Fruit fly (Drosophila melanogaster): ENCODE measurements around the gene mat.

Gene mat

DNA sequence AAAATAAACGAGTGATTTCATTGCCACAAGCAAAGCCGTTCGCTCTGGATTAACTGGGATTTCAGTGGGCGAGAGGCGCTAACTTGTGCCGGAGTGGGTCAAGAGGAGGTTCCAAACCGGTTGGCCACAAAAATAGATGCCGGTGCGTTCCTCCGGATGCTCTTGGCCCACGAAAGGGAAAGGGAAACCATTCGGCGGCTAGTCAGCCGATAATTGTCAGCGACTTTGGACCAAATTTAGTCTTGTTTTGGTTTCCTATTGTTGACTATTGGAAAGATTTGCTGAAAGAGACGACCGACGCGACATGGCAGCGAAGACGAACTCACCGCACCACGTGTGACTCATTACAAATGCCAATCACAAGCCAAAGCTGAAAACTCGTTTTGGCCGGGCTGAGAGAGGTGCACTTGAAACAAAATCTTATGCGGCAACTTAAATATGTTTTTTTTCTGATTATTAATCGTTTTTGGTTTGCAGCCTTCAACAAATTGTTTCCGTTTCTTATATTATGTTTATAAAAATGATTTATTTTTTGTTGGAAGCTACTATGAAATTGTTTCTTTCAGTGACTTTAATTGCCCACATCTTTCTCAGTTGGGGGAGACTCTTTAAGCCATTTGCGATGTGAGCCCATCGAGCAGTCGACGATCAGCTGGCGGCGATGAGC is 7.3 kb upstream of the mat start, which contains the start of gene CG34056:
Gene CG34056 (plus strand): TSS at position 638 of the 667 bp plus-strand sequence.
- TF ChIP-seq bab1 (GFP tag; optimal IDR thresholded peaks at IDR 0.05) (peak; percentile 71), CG11617 (GFP tag; optimal IDR thresholded peaks at IDR 0.05) (no peak), CG1620 (GFP tag; optimal IDR thresholded peaks at IDR 0.05) (no peak), CG7045 (GFP tag; optimal IDR thresholded peaks at IDR 0.05) (peak; percentile 90), Crg-1 (GFP tag; optimal IDR thresholded peaks at IDR 0.05) (no peak), Mnt (GFP tag; optimal IDR thresholded peaks at IDR 0.05) (no peak), CG14711 (tag; optimal IDR thresholded peaks at IDR 0.05) (peak; percentile 80), CG5204 (GFP tag; optimal IDR thresholded peaks at IDR 0.05) (peak; percentile 69), cnc (optimal IDR thresholded peaks at IDR 0.05) (no peak), Clk (GFP tag; optimal IDR thresholded peaks at IDR 0.05) (peak; percentile 64), tj (GFP tag; optimal IDR thresholded peaks at IDR 0.05) (peak; percentile 4), CG33017 (tag; optimal IDR thresholded peaks at IDR 0.05) (peak; percentile 88), CG7101 (tag; optimal IDR thresholded peaks at IDR 0.05) (peak; percentile 79), CG12768 (GFP tag; optimal IDR thresholded peaks at IDR 0.05) (peak; percentile 90), Hr96 (GFP tag; optimal IDR thresholded peaks at IDR 0.05) (peak; percentile 63), kay (GFP tag; ENCODE audit: borderline replicate concordance) (peak; percentile 97), ovo (GFP tag; optimal IDR thresholded peaks at IDR 0.05) (no peak), toe (GFP tag; optimal IDR thresholded peaks at IDR 0.05) (peak; percentile 81), cic (GFP tag; optimal IDR thresholded peaks at IDR 0.05) (no peak), pad (GFP tag; optimal IDR thresholded peaks at IDR 0.05) (peak; percentile 34)

DNA sequence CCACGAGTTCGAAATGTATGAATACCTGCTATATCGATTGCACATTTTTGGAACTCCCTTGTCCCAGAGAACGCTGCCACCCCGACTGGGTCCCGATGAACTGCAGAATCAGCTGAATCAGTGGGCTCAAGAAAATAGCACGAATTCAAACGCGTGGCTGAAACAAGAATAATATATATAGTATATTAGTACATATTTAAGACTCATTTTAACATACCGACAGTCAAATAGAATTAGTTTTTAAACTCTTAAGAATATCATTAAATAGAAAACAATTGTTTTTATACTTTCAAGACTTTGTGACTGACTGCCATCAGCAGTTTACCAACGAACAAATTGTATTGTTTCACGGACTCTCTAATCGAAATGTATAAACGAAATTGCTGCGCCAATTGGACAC is 5.6 kb upstream of the mat start, which contains the start of gene CG34057:
Gene CG34057 (plus strand): TSS at position 301 of the 400 bp plus-strand sequence.
- no peak for TF ChIP-seq kay (GFP tag; ENCODE audit: borderline replicate concordance)
- no peak for TF ChIP-seq bab1 (GFP tag; optimal IDR thresholded peaks at IDR 0.05)
- no peak for TF ChIP-seq ovo (GFP tag; optimal IDR thresholded peaks at IDR 0.05)
- no peak for TF ChIP-seq pad (GFP tag; optimal IDR thresholded peaks at IDR 0.05)
- TF ChIP-seq CG14711 (tag; optimal IDR thresholded peaks at IDR 0.05) = no peak
- TF ChIP-seq toe (GFP tag; optimal IDR thresholded peaks at IDR 0.05) = no peak
- TF ChIP-seq CG7101 (tag; optimal IDR thresholded peaks at IDR 0.05) = no peak
- TF ChIP-seq cnc (optimal IDR thresholded peaks at IDR 0.05) = no peak
- no peak for TF ChIP-seq Crg-1 (GFP tag; optimal IDR thresholded peaks at IDR 0.05)
- TF ChIP-seq CG12768 (GFP tag; optimal IDR thresholded peaks at IDR 0.05) = no peak
- TF ChIP-seq Hr96 (GFP tag; optimal IDR thresholded peaks at IDR 0.05) = no peak
- TF ChIP-seq CG5204 (GFP tag; optimal IDR thresholded peaks at IDR 0.05) = no peak
- no peak for TF ChIP-seq Mnt (GFP tag; optimal IDR thresholded peaks at IDR 0.05)
- TF ChIP-seq CG7045 (GFP tag; optimal IDR thresholded peaks at IDR 0.05) = no peak

DNA sequence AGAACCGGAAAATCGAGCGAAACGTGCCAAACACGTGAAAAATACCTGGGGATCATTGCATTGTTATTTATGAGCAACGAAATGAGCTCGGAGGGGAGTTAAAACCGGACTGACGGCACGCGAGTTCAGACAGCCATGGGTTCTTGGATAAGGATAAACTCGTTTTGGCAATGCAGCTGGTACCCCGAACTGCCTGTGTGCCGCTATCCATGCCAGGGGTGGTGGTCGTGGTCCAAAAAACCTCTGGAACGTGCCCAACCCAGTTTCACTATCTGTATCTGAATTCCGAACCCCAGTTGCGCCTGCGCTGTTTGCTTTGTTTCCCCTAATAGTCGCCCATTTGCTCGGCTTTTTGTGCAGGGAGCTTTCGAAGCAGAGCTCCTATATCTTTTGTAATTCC is 3.4 kb upstream of the mat start:
- no peak for TF ChIP-seq toe (GFP tag; optimal IDR thresholded peaks at IDR 0.05)
- no peak for TF ChIP-seq pad (GFP tag; optimal IDR thresholded peaks at IDR 0.05)
- TF ChIP-seq bab1 (GFP tag; optimal IDR thresholded peaks at IDR 0.05) = no peak
- TF ChIP-seq Crg-1 (GFP tag; optimal IDR thresholded peaks at IDR 0.05) = no peak
- TF ChIP-seq CG7045 (GFP tag; optimal IDR thresholded peaks at IDR 0.05) = no peak
- TF ChIP-seq CG33017 (tag; optimal IDR thresholded peaks at IDR 0.05) = no peak
- TF ChIP-seq cnc (optimal IDR thresholded peaks at IDR 0.05) = no peak
- TF ChIP-seq kay (GFP tag; ENCODE audit: borderline replicate concordance) = no peak
- no peak for TF ChIP-seq CG14711 (tag; optimal IDR thresholded peaks at IDR 0.05)
- TF ChIP-seq cic (GFP tag; optimal IDR thresholded peaks at IDR 0.05) = no peak

- no peak for TF ChIP-seq Clk (GFP tag; optimal IDR thresholded peaks at IDR 0.05)
These were observed 2.0 kb upstream of the mat start for dm6 chr3L:900466-901249.

- TF ChIP-seq tj (GFP tag; optimal IDR thresholded peaks at IDR 0.05) = no peak
- TF ChIP-seq cic (GFP tag; optimal IDR thresholded peaks at IDR 0.05) = no peak
- no peak for TF ChIP-seq CG5204 (GFP tag; optimal IDR thresholded peaks at IDR 0.05)
- no peak for TF ChIP-seq Clk (GFP tag; optimal IDR thresholded peaks at IDR 0.05)
- TF ChIP-seq CG7101 (tag; optimal IDR thresholded peaks at IDR 0.05) = no peak
- no peak for TF ChIP-seq CG11617 (GFP tag; optimal IDR thresholded peaks at IDR 0.05)
These were observed 1.3 kb upstream of the mat start for dm6 chr3L:901442-901841.

DNA sequence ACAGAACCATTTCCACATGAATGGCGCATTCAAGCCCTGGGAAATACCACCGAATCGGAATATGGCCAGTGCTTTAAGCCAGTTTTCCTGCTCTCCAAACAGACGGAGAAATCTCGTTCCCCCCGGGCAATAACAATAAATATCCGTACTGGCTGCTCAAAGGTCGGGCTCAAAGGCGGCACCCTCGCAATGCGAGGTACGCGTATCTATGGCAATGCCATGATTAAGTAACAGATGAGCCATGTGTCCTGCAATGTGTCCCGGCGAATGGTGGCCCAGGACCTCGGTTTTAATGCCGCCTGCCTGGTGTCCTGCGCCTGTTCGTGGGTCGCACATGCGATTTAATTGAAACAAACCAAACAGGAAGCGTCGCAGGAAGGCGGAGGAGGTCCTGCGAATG is 1.2 kb downstream of the mat start:
- no peak for TF ChIP-seq kay (GFP tag; ENCODE audit: borderline replicate concordance)
- no peak for TF ChIP-seq toe (GFP tag; optimal IDR thresholded peaks at IDR 0.05)
- no peak for TF ChIP-seq ovo (GFP tag; optimal IDR thresholded peaks at IDR 0.05)
- TF ChIP-seq CG5204 (GFP tag; optimal IDR thresholded peaks at IDR 0.05) = no peak
- no peak for TF ChIP-seq CG12768 (GFP tag; optimal IDR thresholded peaks at IDR 0.05)
- no peak for TF ChIP-seq CG7045 (GFP tag; optimal IDR thresholded peaks at IDR 0.05)
- no peak for TF ChIP-seq tj (GFP tag; optimal IDR thresholded peaks at IDR 0.05)
- no peak for TF ChIP-seq pad (GFP tag; optimal IDR thresholded peaks at IDR 0.05)
- TF ChIP-seq CG33017 (tag; optimal IDR thresholded peaks at IDR 0.05) = no peak
- TF ChIP-seq Hr96 (GFP tag; optimal IDR thresholded peaks at IDR 0.05) = no peak
- TF ChIP-seq CG14711 (tag; optimal IDR thresholded peaks at IDR 0.05) = no peak
- TF ChIP-seq bab1 (GFP tag; optimal IDR thresholded peaks at IDR 0.05) = no peak
- TF ChIP-seq Mnt (GFP tag; optimal IDR thresholded peaks at IDR 0.05) = no peak
- TF ChIP-seq cic (GFP tag; optimal IDR thresholded peaks at IDR 0.05) = no peak
- TF ChIP-seq cnc (optimal IDR thresholded peaks at IDR 0.05) = no peak
- no peak for TF ChIP-seq CG1620 (GFP tag; optimal IDR thresholded peaks at IDR 0.05)
